Worm (Caenorhabditis elegans): ENCODE measurements around the gene clec-212.

- TF ChIP-seq pes-1 (GFP tag; IDR thresholded peaks at IDR 0.05) (no peak), flt-1 (GFP tag; IDR thresholded peaks at IDR 0.05) (no peak), hmg-4 (GFP tag; optimal IDR thresholded peaks at IDR 0.05) (no peak), hmbx-1 (tag; optimal IDR thresholded peaks at IDR 0.05) (no peak), ama-1 (optimal IDR thresholded peaks at IDR 0.05) (no peak), aly-1 (tag; optimal IDR thresholded peaks at IDR 0.05) (no peak), ceh-13 (GFP tag; optimal IDR thresholded peaks at IDR 0.05) (no peak), tra-4 (tag; optimal IDR thresholded peaks at IDR 0.05) (no peak), B0310.2 (tag; optimal IDR thresholded peaks at IDR 0.05) (no peak), ceh-36 (tag; optimal IDR thresholded peaks at IDR 0.05) (no peak)
These were observed 39.7 kb upstream of the clec-212 start, which contains the start of the genes folt-3 and clec-214 for ce11 chrV:7609698-7610420.

Measured in whole organism, early embryonic.